Worm (Caenorhabditis elegans): ENCODE results near the gene nsph-4.2.
"Not testable (repeated sequence)": the region's sequence is repeated elsewhere in the genome, so short reads cannot be mapped to it uniquely, and the experiment has no call there.

The nsph-4.2 gene

ce11 chrIV:5218496-5218895 lies at the start of gene nsph-4.2:
Gene nsph-4.2 (plus strand): TSS chrIV:5218796.
- TF ChIP-seq snpc-4, nhr-12, lin-11 (tag; optimal IDR thresholded peaks at IDR 0.05): not testable (repeated sequence)

DNA sequence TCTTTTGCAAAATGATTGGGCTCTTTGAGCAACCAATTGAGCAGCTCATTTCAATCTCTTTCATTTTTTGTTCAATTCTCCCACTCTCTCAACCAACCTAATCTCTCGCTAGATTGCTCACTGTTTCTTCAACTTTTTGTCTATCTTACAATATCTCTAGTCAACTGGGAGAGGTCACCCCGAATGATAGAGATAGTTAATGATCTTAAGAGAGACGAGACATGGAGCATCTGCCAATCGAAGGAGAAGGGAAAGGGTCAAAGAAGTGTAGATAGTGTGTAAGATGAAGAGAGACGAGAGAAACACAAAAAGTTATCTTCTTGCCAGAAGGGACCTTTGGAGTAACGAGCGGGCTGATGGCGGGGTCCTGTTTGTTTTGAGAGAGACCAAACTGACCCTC lies 49.3 kb upstream of the nsph-4.2 start:
- TF ChIP-seq F13H6.1 (tag; optimal IDR thresholded peaks at IDR 0.05) (peak; percentile 68), Y55F3AM.14 (GFP tag; optimal IDR thresholded peaks at IDR 0.05) (no peak), aly-2 (tag; optimal IDR thresholded peaks at IDR 0.05) (no peak), alr-1 (tag; optimal IDR thresholded peaks at IDR 0.05) (no peak), elt-1 (tag; optimal IDR thresholded peaks at IDR 0.05) (no peak), C34F6.9 (tag; optimal IDR thresholded peaks at IDR 0.05) (peak; percentile 48), skn-1 (tag; optimal IDR thresholded peaks at IDR 0.05) (no peak), sma-9 (GFP tag; optimal IDR thresholded peaks at IDR 0.05) (peak; percentile 41), sma-9 (tag; optimal IDR thresholded peaks at IDR 0.05) (no peak), nhr-129 (tag; optimal IDR thresholded peaks at IDR 0.05) (peak; percentile 68)

DNA sequence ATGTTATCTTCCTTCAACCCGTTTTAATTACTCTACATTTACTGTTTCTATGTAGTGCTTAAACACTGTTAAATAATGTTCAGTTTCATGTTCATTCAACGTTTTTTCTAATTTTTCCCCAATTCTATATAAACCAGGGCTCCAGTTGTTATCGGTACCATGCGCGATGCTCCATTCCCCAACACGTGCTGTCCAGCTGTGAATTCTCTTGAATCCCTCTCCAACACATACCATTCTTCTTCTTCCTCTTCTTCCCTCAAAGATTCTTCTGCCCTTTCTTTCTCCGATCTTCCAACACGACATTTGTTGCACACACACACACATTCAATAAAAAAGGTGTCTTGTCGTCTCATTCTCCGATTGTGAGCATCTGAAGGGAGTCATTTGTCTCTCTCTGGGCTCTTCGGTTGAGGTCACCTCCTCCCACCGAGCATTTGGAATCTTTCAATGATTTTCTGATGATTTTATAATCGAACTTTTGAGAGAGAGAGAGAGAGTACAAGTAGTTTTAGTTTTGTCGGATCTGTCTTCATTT lies 46.5 kb upstream of the nsph-4.2 start:
- TF ChIP-seq nhr-129 (tag; optimal IDR thresholded peaks at IDR 0.05) = peak; percentile 3
- no peak for TF ChIP-seq mdl-1 (tag; optimal IDR thresholded peaks at IDR 0.05)
- TF ChIP-seq ZK546.5 (tag; optimal IDR thresholded peaks at IDR 0.05) = no peak
- no peak for TF ChIP-seq sma-3 (GFP tag; optimal IDR thresholded peaks at IDR 0.05)
- no peak for TF ChIP-seq nhr-6 (tag; optimal IDR thresholded peaks at IDR 0.05)
- peak; percentile 9 for TF ChIP-seq F13H6.1 (tag; optimal IDR thresholded peaks at IDR 0.05)

DNA sequence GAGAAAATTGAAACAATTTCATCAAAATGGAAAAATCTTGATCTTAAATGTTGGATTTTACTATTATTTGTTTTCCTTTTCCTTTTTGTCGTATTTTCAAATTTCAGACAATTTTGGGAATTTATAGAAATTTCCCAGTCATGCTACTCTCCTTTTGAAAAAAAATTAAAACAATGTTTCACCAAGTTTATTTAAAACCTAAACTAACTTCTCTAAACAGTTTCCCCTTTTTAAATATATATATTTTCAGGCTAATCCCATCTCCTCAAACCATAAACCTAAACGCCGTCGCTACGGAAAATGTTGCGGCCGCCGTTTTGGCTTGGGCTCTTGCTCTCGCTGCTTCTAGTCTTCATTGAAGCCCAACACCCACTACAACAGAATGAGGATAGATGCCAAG lies 45.6 kb upstream of the nsph-4.2 start, which contains the start of gene lam-1:
TSS of gene lam-1 (plus strand) at position 301 of the 400 bp plus-strand sequence.
- TF ChIP-seq lin-11 (tag; optimal IDR thresholded peaks at IDR 0.05) (no peak), mab-5 (tag; optimal IDR thresholded peaks at IDR 0.05) (no peak), elt-3 (tag; optimal IDR thresholded peaks at IDR 0.05) (no peak), ceh-16 (tag; optimal IDR thresholded peaks at IDR 0.05) (no peak), gmeb-1 (tag; optimal IDR thresholded peaks at IDR 0.05) (no peak), ztf-1 (GFP tag; conservative IDR thresholded peaks at IDR 0.05) (no peak), snpc-4 (tag; optimal IDR thresholded peaks at IDR 0.05) (no peak), sma-9 (GFP tag; optimal IDR thresholded peaks at IDR 0.05) (no peak), sma-9 (tag; optimal IDR thresholded peaks at IDR 0.05) (no peak), ama-1 (optimal IDR thresholded peaks at IDR 0.05) (no peak)

DNA sequence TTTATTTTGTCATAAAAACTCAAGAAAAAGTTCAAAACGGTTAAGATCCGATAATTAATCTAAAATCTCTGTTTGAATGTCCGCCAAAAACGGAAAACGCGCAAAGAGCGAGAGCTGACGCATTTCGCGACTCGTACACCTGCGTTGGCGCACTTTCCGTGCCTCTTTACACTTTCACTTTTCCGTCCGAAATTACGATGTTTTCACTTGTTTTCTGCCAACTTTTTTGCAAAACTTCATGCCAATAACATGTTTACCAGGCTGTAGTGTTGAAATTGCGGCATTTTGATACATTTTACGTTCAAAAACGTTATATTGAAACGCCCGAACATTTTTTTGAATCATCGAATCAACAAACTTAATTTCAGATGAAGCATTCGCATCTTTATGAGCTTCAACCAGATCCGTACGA lies 34.8 kb upstream of the nsph-4.2 start, which contains the start of gene W03F8.4:
TSS of gene W03F8.4 (plus strand) at position 369 of the 412 bp plus-strand sequence.
- peak; percentile 96 for TF ChIP-seq nhr-25 (tag; optimal IDR thresholded peaks at IDR 0.05)
- TF ChIP-seq C34F6.9 (tag; optimal IDR thresholded peaks at IDR 0.05) = peak; percentile 94
- TF ChIP-seq nhr-6 (tag; optimal IDR thresholded peaks at IDR 0.05) = peak; percentile 89
- TF ChIP-seq blmp-1 (tag; optimal IDR thresholded peaks at IDR 0.05; ENCODE audit: insufficient read depth) = peak; percentile 100
- TF ChIP-seq nhr-21 (tag; optimal IDR thresholded peaks at IDR 0.05) = peak; percentile 95
- TF ChIP-seq Y55F3AM.14 (GFP tag; optimal IDR thresholded peaks at IDR 0.05) = peak; percentile 72
- TF ChIP-seq alr-1 (tag; optimal IDR thresholded peaks at IDR 0.05) = no peak
- TF ChIP-seq mbf-1 (tag; optimal IDR thresholded peaks at IDR 0.05) = no peak
- peak; percentile 63 for TF ChIP-seq ceh-82 (tag; optimal IDR thresholded peaks at IDR 0.05)
- peak; percentile 45 for TF ChIP-seq dmd-4 (tag; optimal IDR thresholded peaks at IDR 0.05)
- peak; percentile 95 for TF ChIP-seq lin-11 (tag; optimal IDR thresholded peaks at IDR 0.05)
- TF ChIP-seq nhr-237 (tag; optimal IDR thresholded peaks at IDR 0.05) = peak; percentile 39
- peak; percentile 86 for TF ChIP-seq snpc-4 (tag; optimal IDR thresholded peaks at IDR 0.05)
- no peak for TF ChIP-seq elt-1 (tag; optimal IDR thresholded peaks at IDR 0.05)
- TF ChIP-seq gmeb-1 (tag; optimal IDR thresholded peaks at IDR 0.05) = peak; percentile 99
- TF ChIP-seq nhr-77 (tag; optimal IDR thresholded peaks at IDR 0.05) = peak; percentile 60
- TF ChIP-seq skn-1 (tag; optimal IDR thresholded peaks at IDR 0.05) = peak; percentile 59
- peak; percentile 3 to 15 for TF ChIP-seq mdl-1 (tag; optimal IDR thresholded peaks at IDR 0.05)
- no peak for TF ChIP-seq unc-62 (GFP tag; optimal IDR thresholded peaks at IDR 0.05)
- peak; percentile 40 for TF ChIP-seq zag-1 (tag; optimal IDR thresholded peaks at IDR 0.05)
- peak; percentile 60 for TF ChIP-seq ZK546.5 (tag; optimal IDR thresholded peaks at IDR 0.05)
- TF ChIP-seq sma-9 (GFP tag; optimal IDR thresholded peaks at IDR 0.05) = peak; percentile 96
- no peak for TF ChIP-seq sma-9 (tag; optimal IDR thresholded peaks at IDR 0.05)
- TF ChIP-seq unc-55 (GFP tag; optimal IDR thresholded peaks at IDR 0.05) = peak; percentile 90
- TF ChIP-seq R02D3.7 (tag; optimal IDR thresholded peaks at IDR 0.05) = peak; percentile 76
- TF ChIP-seq ceh-16 (tag; optimal IDR thresholded peaks at IDR 0.05) = peak; percentile 82
- TF ChIP-seq ztf-11 (tag; optimal IDR thresholded peaks at IDR 0.05) = no peak
- no peak for TF ChIP-seq aly-2 (tag; optimal IDR thresholded peaks at IDR 0.05)
- peak; percentile 91 for TF ChIP-seq lin-13 (GFP tag; optimal IDR thresholded peaks at IDR 0.05)
- TF ChIP-seq crh-2 (tag; optimal IDR thresholded peaks at IDR 0.05) = peak; percentile 95
- TF ChIP-seq ama-1 (optimal IDR thresholded peaks at IDR 0.05) = no peak
- peak; percentile 51 for TF ChIP-seq nhr-12 (tag; optimal IDR thresholded peaks at IDR 0.05)
- peak; percentile 90 for TF ChIP-seq ztf-4 (tag; optimal IDR thresholded peaks at IDR 0.05)
- TF ChIP-seq F13H6.1 (tag; optimal IDR thresholded peaks at IDR 0.05) = peak; percentile 93
- no peak for TF ChIP-seq ztf-1 (GFP tag; conservative IDR thresholded peaks at IDR 0.05)
- peak; percentile 68 for TF ChIP-seq egl-27 (tag; optimal IDR thresholded peaks at IDR 0.05)
- peak; percentile 92 to 96 for TF ChIP-seq lsy-2 (tag; optimal IDR thresholded peaks at IDR 0.05)
- peak; percentile 94 for TF ChIP-seq sem-4 (tag; optimal IDR thresholded peaks at IDR 0.05)
